Worm (Caenorhabditis elegans) whole organism, L4 larva: ENCODE data around the gene dct-19.

ENCODE experiments used
- ZK546.5 ChIP-seq, 2 experiments: sonication (generic microtip); optimal IDR thresholded peaks; 2 replicates each; lab custom pipeline; 2017; ENCODE audit warnings: missing biosample characterization in 2 of 2, missing genetic modification characterization in 2 of 2
- fkh-10 ChIP-seq: fragments of 150-350 bp; optimal IDR thresholded peaks from 2 replicates; lab custom pipeline; 2014; ENCODE audit warnings: missing biosample characterization, missing genetic modification reagents, missing genetic modification characterization
- lin-1 ChIP-seq: fragments of 200-800 bp; sonication (Bioruptor generic); IDR thresholded peaks from 2 replicates; pipeline ENCODE4 v1.3.6; 2022; ENCODE audit warnings: missing genetic modification reagents, missing genetic modification characterization, missing compliant biosample characterization
- nhr-11 ChIP-seq: fragments of 150-350 bp; optimal IDR thresholded peaks from 2 replicates; lab custom pipeline; 2014; ENCODE audit warnings: missing biosample characterization, missing genetic modification characterization
- set-16 ChIP-seq: fragments of 200-800 bp; sonication (Bioruptor generic); IDR thresholded peaks from 2 replicates; pipeline ENCODE4 v1.3.6; 2022; ENCODE audit warnings: missing genetic modification reagents, missing genetic modification characterization, missing compliant biosample characterization

- TF ChIP-seq fkh-10 (GFP tag; lab: Kevin White, UChicago): no peak
- no peak for TF ChIP-seq ZK546.5 (tag; optimal IDR thresholded peaks at IDR 0.05; lab: Kevin White, UChicago)
- TF ChIP-seq nhr-11 (tag; lab: Kevin White, UChicago): no peak
- no peak for TF ChIP-seq lin-1 (GFP tag; lab: Robert Waterston, UW)
- no peak for TF ChIP-seq set-16
These were observed 30.6 kb downstream of the dct-19 start, which contains the start of gene F55G11.4 for ce11 chrIV:12973336-12973735.
